Comparison of ENCODE assay signal across 4 fruit fly cellular contexts in genomic region chr3L:16209641-16210040, dm6.
A peak's percentile ranks its signal among the peaks of the same experiment; 100 is the strongest.
TF ChIP-seq lines count a peak whose summit lies in the region.

No protein-coding gene starts in this region.

- no peak for TF ChIP-seq CTCF in whole organism, embryonic (GFP tag; optimal IDR thresholded peaks at IDR 0.05; lab: Kevin White, UChicago)

TF ChIP-seq in whole organism, embryonic, 481 proteins besides CTCF, POLR2A, EP300 and RAD21:
- TF ChIP-seq CG1233 (GFP tag; optimal IDR thresholded peaks at IDR 0.05; lab: Kevin White, UChicago) (no peak), nom (GFP tag; optimal IDR thresholded peaks at IDR 0.05; lab: Kevin White, UChicago) (peak; percentile 70), CG9932 (GFP tag; IDR thresholded peaks at IDR 0.05; lab: Robert Waterston, UW) (no peak), eyg (GFP tag; optimal IDR thresholded peaks at IDR 0.05; lab: Kevin White, UChicago) (no peak)
TF ChIP-seq in whole organism, embryonic: peak in this region for 1.

TF ChIP-seq in whole organism, prepupa, 60 proteins besides CTCF, POLR2A, EP300 and RAD21:
- no peak for TF ChIP-seq CG31627 (GFP tag; optimal IDR thresholded peaks at IDR 0.05; lab: Kevin White, UChicago)
- TF ChIP-seq CG34406 (GFP tag; optimal IDR thresholded peaks at IDR 0.05; lab: Kevin White, UChicago), result no peak
- no peak for TF ChIP-seq Ets21C (GFP tag; optimal IDR thresholded peaks at IDR 0.05; lab: Kevin White, UChicago)
- 0 out of 3 replicates have a peak, but pooled peaks have one; percentile 20 for TF ChIP-seq CG6163 (GFP tag; IDR thresholded peaks at IDR 0.05; lab: Robert Waterston, UW)
- no peak for TF ChIP-seq vri (GFP tag; optimal IDR thresholded peaks at IDR 0.05; lab: Kevin White, UChicago)
- no peak for TF ChIP-seq Eip78C (GFP tag; lab: Kevin White, UChicago)
- TF ChIP-seq salr (GFP tag; optimal IDR thresholded peaks at IDR 0.05; lab: Kevin White, UChicago), result no peak
- peak; percentile 14 for TF ChIP-seq CG6808 (GFP tag; optimal IDR thresholded peaks at IDR 0.05; lab: Kevin White, UChicago)
- TF ChIP-seq fd59A (GFP tag; optimal IDR thresholded peaks at IDR 0.05; lab: Kevin White, UChicago), result no peak
- TF ChIP-seq CG32006 (GFP tag; optimal IDR thresholded peaks at IDR 0.05; lab: Kevin White, UChicago), result no peak
- no peak for TF ChIP-seq svp (GFP tag; lab: Kevin White, UChicago)
- no peak for TF ChIP-seq Sox14 (GFP tag; optimal IDR thresholded peaks at IDR 0.05; lab: Kevin White, UChicago)
- no peak for TF ChIP-seq spab (GFP tag; optimal IDR thresholded peaks at IDR 0.05; lab: Kevin White, UChicago)
- TF ChIP-seq Eip75B (GFP tag; optimal IDR thresholded peaks at IDR 0.05; lab: Kevin White, UChicago), result peak; percentile 20
- TF ChIP-seq CG16779 (tag; optimal IDR thresholded peaks at IDR 0.05; lab: Kevin White, UChicago), result no peak
- TF ChIP-seq CG9139 (GFP tag; optimal IDR thresholded peaks at IDR 0.05; lab: Kevin White, UChicago), result peak; percentile 34
- TF ChIP-seq CG8119 (GFP tag; IDR thresholded peaks at IDR 0.05; lab: Robert Waterston, UW), result no peak
- no peak for TF ChIP-seq CG10631 (GFP tag; optimal IDR thresholded peaks at IDR 0.05; lab: Kevin White, UChicago)
- no peak for TF ChIP-seq CG10669 (GFP tag; optimal IDR thresholded peaks at IDR 0.05; lab: Kevin White, UChicago)
- 0 out of 3 replicates have a peak, but pooled peaks have one; percentile 8 for TF ChIP-seq eg (GFP tag; IDR thresholded peaks at IDR 0.05; lab: Robert Waterston, UW)
- TF ChIP-seq ss (GFP tag; optimal IDR thresholded peaks at IDR 0.05; lab: Kevin White, UChicago), result peak; percentile 36 to 75
- no peak for TF ChIP-seq Smox (GFP tag; optimal IDR thresholded peaks at IDR 0.05; lab: Kevin White, UChicago)
- no peak for TF ChIP-seq Met (GFP tag; optimal IDR thresholded peaks at IDR 0.05; lab: Kevin White, UChicago)
- no peak for TF ChIP-seq Sox102F (GFP tag; optimal IDR thresholded peaks at IDR 0.05; lab: Kevin White, UChicago)
- TF ChIP-seq dsx (GFP tag; optimal IDR thresholded peaks at IDR 0.05; lab: Kevin White, UChicago; ENCODE audit: poor library complexity, severe bottlenecking), result no peak
- TF ChIP-seq CG6276 (GFP tag; optimal IDR thresholded peaks at IDR 0.05; lab: Kevin White, UChicago), result no peak

TF ChIP-seq in whole organism, pupa, 21 proteins besides CTCF, POLR2A, EP300 and RAD21:
- TF ChIP-seq Pif1B (GFP tag; optimal IDR thresholded peaks at IDR 0.05; lab: Kevin White, UChicago) (no peak), CG17806 (tag; optimal IDR thresholded peaks at IDR 0.05; lab: Kevin White, UChicago) (no peak), CG9948 (tag; optimal IDR thresholded peaks at IDR 0.05; lab: Kevin White, UChicago) (no peak), fd96Ca (GFP tag; IDR thresholded peaks at IDR 0.05; lab: Robert Waterston, UW) (no peak), EcR (GFP tag; optimal IDR thresholded peaks at IDR 0.05; lab: Kevin White, UChicago) (peak; percentile 71), CG8159 (tag; optimal IDR thresholded peaks at IDR 0.05; lab: Kevin White, UChicago) (peak; percentile 20), CG12605 (GFP tag; IDR thresholded peaks at IDR 0.05; lab: Robert Waterston, UW) (no peak), CG10348 (GFP tag; IDR thresholded peaks at IDR 0.05; lab: Robert Waterston, UW) (no peak), CG13204 (GFP tag; optimal IDR thresholded peaks at IDR 0.05; lab: Kevin White, UChicago) (peak; percentile 64), CG34367 (tag; optimal IDR thresholded peaks at IDR 0.05; lab: Kevin White, UChicago) (no peak), CG14655 (GFP tag; optimal IDR thresholded peaks at IDR 0.05; lab: Kevin White, UChicago) (no peak), CG15710 (tag; optimal IDR thresholded peaks at IDR 0.05; lab: Kevin White, UChicago) (no peak), CG4496 (GFP tag; IDR thresholded peaks at IDR 0.05; lab: Robert Waterston, UW) (no peak), CG32121 (GFP tag; IDR thresholded peaks at IDR 0.05; lab: Robert Waterston, UW) (no peak), gl (tag; optimal IDR thresholded peaks at IDR 0.05; lab: Kevin White, UChicago) (no peak), CG8301 (tag; optimal IDR thresholded peaks at IDR 0.05; lab: Kevin White, UChicago) (no peak), Pif1A (GFP tag; optimal IDR thresholded peaks at IDR 0.05; lab: Kevin White, UChicago) (no peak), Ets98B (GFP tag; IDR thresholded peaks at IDR 0.05; lab: Robert Waterston, UW) (no peak), rn (GFP tag; IDR thresholded peaks at IDR 0.05; lab: Robert Waterston, UW) (no peak), Snoo (tag; optimal IDR thresholded peaks at IDR 0.05; lab: Kevin White, UChicago) (peak; percentile 32), D1 (tag; optimal IDR thresholded peaks at IDR 0.05; lab: Kevin White, UChicago) (no peak)

TF ChIP-seq in whole organism, wandering third instar larva, 38 proteins besides CTCF, POLR2A, EP300 and RAD21:
- TF ChIP-seq br (GFP tag; optimal IDR thresholded peaks at IDR 0.05; lab: Kevin White, UChicago) (peak; percentile 12), Mio (GFP tag; optimal IDR thresholded peaks at IDR 0.05; lab: Kevin White, UChicago) (no peak), ey (GFP tag; optimal IDR thresholded peaks at IDR 0.05; lab: Kevin White, UChicago) (no peak), GATAd (GFP tag; optimal IDR thresholded peaks at IDR 0.05; lab: Kevin White, UChicago) (no peak)
